Worm (Caenorhabditis elegans): ENCODE results near the gene cyp-13A12.

DNA sequence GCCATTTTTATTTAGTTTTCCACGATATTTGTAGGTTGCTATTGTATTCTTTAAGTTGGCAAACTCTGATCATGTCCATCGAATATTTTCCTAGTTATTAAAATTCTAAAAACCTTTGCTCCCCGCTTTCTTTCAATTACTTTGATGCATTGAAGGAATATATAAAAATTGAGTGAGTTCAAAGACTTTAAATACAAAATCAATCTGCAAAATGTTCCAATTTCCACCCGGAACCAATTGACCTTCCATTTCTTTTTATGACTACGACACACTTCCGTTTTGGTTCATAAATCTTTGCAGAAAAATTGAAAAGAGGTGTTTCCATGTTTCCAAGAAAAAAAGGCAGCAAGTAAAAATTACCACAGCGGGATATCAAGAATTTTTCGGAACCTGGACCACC, 15.4 kb downstream of the cyp-13A12 start, which contains the start of gene F54F12.2:
- TF ChIP-seq egrh-3 (GFP tag; IDR thresholded peaks at IDR 0.05) (no peak), attf-5 (GFP tag; optimal IDR thresholded peaks at IDR 0.05) (no peak), C17E4.6 (GFP tag; IDR thresholded peaks at IDR 0.05) (no peak), lsl-1 (GFP tag; optimal IDR thresholded peaks at IDR 0.05) (no peak), ama-1 (optimal IDR thresholded peaks at IDR 0.05) (no peak), ama-1 (GFP tag; optimal IDR thresholded peaks at IDR 0.05) (no peak), hrde-1 (tag; optimal IDR thresholded peaks at IDR 0.05; ENCODE audit: borderline replicate concordance) (no peak), fkh-3 (tag; optimal IDR thresholded peaks at IDR 0.05) (no peak), egl-18 (GFP tag; IDR thresholded peaks at IDR 0.05) (no peak), dpl-1 (GFP tag; optimal IDR thresholded peaks at IDR 0.05) (no peak), rec-8 (tag; optimal IDR thresholded peaks at IDR 0.05) (no peak)
